Fruit fly (Drosophila melanogaster): ENCODE results near the gene Ggt-1.

DNA sequence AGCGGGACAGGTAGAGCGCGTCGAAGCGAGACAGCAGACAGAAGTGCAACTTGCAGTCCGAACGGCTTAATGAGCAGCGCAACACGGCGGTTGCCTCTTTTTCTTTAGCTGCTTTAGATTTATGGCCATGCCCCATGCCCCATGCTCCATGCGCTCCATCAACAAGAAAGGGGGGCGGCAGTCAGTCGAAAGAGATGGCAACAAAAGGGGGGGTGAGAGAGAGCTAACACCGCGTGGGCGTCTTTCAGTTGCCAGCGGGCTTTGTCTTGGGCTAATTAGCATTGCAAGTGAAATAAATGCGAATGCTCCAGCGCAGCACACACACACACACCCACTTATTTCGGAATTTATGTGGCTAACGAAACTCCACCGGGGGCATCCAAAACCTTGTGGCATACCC lies 32.8 kb upstream of the Ggt-1 start:
- no peak for TF ChIP-seq CG8301 (tag; optimal IDR thresholded peaks at IDR 0.05)
- TF ChIP-seq CG17806 (tag; optimal IDR thresholded peaks at IDR 0.05), result no peak
- TF ChIP-seq CG32121 (GFP tag; IDR thresholded peaks at IDR 0.05), result no peak
- TF ChIP-seq EcR (GFP tag; optimal IDR thresholded peaks at IDR 0.05), result no peak
- no peak for TF ChIP-seq D1 (tag; optimal IDR thresholded peaks at IDR 0.05)
- TF ChIP-seq CG14655 (GFP tag; optimal IDR thresholded peaks at IDR 0.05), result no peak
- TF ChIP-seq CG4496 (GFP tag; IDR thresholded peaks at IDR 0.05), result no peak
- TF ChIP-seq CG34367 (tag; optimal IDR thresholded peaks at IDR 0.05), result no peak
- no peak for TF ChIP-seq Snoo (tag; optimal IDR thresholded peaks at IDR 0.05)
- TF ChIP-seq CG8159 (tag; optimal IDR thresholded peaks at IDR 0.05), result no peak
- no peak for TF ChIP-seq Pif1B (GFP tag; optimal IDR thresholded peaks at IDR 0.05)
- TF ChIP-seq fd96Ca (GFP tag; IDR thresholded peaks at IDR 0.05), result no peak

Data from whole organism, pupa.